Worm (Caenorhabditis elegans): ENCODE measurements around the gene cTel54X.2.

Gene cTel54X.2

ce11 chrIII:23862-24261 lies 20.8 kb downstream of the cTel54X.2 start, which contains the start of gene H10E21.5:
H10E21.5 (minus strand) TSS chrIII:23962.
- TF ChIP-seq unc-39 (tag; optimal IDR thresholded peaks at IDR 0.05) (no peak), ceh-83 (GFP tag; optimal IDR thresholded peaks at IDR 0.05) (no peak), tbx-8 (GFP tag; optimal IDR thresholded peaks at IDR 0.05) (no peak), sem-2 (GFP tag; optimal IDR thresholded peaks at IDR 0.05) (no peak), mab-5 (tag; optimal IDR thresholded peaks at IDR 0.05) (no peak), M03D4.4 (tag; optimal IDR thresholded peaks at IDR 0.05) (no peak), flh-1 (GFP tag; optimal IDR thresholded peaks at IDR 0.05) (no peak), unc-120 (tag; optimal IDR thresholded peaks at IDR 0.05; ENCODE audit: poor library complexity, severe bottlenecking) (no peak), pha-4 (tag; optimal IDR thresholded peaks at IDR 0.05) (no peak), cnd-1 (tag; optimal IDR thresholded peaks at IDR 0.05) (no peak), ztf-11 (tag; optimal IDR thresholded peaks at IDR 0.05) (no peak), unc-62 (GFP tag; optimal IDR thresholded peaks at IDR 0.05) (no peak), mls-2 (tag; optimal IDR thresholded peaks at IDR 0.05) (no peak), lsy-2 (tag; optimal IDR thresholded peaks at IDR 0.05) (no peak), sptf-1 (tag; optimal IDR thresholded peaks at IDR 0.05) (no peak)

ce11 chrIII:25582-25996 lies 22.5 kb downstream of the cTel54X.2 start:
- TF ChIP-seq nhr-28 (tag; optimal IDR thresholded peaks at IDR 0.05) (no peak), ceh-43 (GFP tag; optimal IDR thresholded peaks at IDR 0.05) (no peak), sem-2 (GFP tag; optimal IDR thresholded peaks at IDR 0.05) (no peak), lin-32 (GFP tag; optimal IDR thresholded peaks at IDR 0.05) (peak; percentile 18), cnd-1 (tag; optimal IDR thresholded peaks at IDR 0.05) (no peak), pha-4 (tag; optimal IDR thresholded peaks at IDR 0.05) (no peak), ztf-11 (tag; optimal IDR thresholded peaks at IDR 0.05) (peak; percentile 45), unc-62 (GFP tag; optimal IDR thresholded peaks at IDR 0.05) (no peak), ham-2 (GFP tag; optimal IDR thresholded peaks at IDR 0.05) (peak; percentile 3), lin-13 (tag; optimal IDR thresholded peaks at IDR 0.05) (no peak), ces-1 (GFP tag; optimal IDR thresholded peaks at IDR 0.05) (peak; percentile 79), sptf-1 (tag; optimal IDR thresholded peaks at IDR 0.05) (no peak), mls-2 (tag; optimal IDR thresholded peaks at IDR 0.05) (peak; percentile 49), unc-120 (tag; optimal IDR thresholded peaks at IDR 0.05; ENCODE audit: poor library complexity, severe bottlenecking) (peak; percentile 33)

DNA sequence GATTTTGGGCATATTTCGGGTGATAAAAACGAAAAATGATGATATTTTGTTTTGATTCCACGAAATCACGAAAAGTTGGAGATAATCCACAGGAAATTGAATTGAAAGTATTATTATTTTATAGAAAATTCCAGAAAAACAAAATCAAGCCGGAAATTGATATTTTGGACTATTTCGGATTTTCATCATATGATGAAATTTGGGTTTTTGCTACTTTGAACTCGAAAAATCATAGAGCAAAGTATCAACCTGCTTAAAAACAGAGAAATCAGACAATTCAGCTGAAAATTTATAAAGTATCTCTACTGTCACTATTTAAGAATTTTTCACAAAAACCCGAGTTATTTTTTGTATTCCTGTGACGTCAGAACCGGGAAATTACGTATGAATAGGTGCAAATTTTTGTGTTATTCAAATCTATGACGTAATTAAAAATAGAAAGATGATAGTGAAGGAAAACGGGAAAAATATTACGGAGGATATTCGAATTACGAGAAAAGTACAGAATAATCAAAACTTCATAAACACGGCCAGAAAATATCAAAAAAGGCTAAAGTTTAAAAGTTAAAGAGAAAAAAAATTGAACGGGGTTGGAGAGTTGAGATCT lies 24.4 kb downstream of the cTel54X.2 start:
- no peak for TF ChIP-seq mep-1 (tag; optimal IDR thresholded peaks at IDR 0.05)
- TF ChIP-seq ham-2 (GFP tag; optimal IDR thresholded peaks at IDR 0.05) = no peak
- TF ChIP-seq zip-8 (tag; optimal IDR thresholded peaks at IDR 0.05) = peak; percentile 99

DNA sequence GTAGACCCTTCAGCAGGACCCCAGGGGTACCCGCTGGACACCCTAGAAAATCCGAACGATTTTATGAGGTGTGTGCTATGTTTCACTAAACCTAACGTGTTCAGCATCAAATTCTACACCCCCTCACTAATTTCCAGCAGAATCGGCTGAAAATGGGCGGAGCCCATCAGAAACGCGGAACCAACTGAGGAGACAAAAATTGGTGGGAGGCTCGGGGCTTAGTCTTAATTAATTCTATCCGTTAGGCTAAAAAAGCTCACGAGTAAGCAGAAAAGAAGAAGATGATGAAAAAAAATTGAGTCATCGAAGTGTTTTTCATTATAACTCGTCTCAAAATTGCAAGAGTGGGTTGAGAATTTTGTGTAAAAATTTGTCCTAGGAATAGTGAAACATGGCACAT lies 25.8 kb downstream of the cTel54X.2 start:
- TF ChIP-seq lin-32 (GFP tag; optimal IDR thresholded peaks at IDR 0.05) (no peak), unc-62 (GFP tag; optimal IDR thresholded peaks at IDR 0.05) (no peak), nhr-28 (tag; optimal IDR thresholded peaks at IDR 0.05) (no peak), ceh-43 (GFP tag; optimal IDR thresholded peaks at IDR 0.05) (no peak), nhr-76 (tag; optimal IDR thresholded peaks at IDR 0.05) (no peak), ces-1 (GFP tag; optimal IDR thresholded peaks at IDR 0.05) (no peak), blmp-1 (tag; optimal IDR thresholded peaks at IDR 0.05) (no peak), sptf-1 (tag; optimal IDR thresholded peaks at IDR 0.05) (no peak)

- TF ChIP-seq ham-2 (GFP tag; optimal IDR thresholded peaks at IDR 0.05) = no peak
- no peak for TF ChIP-seq drap-1 (GFP tag; optimal IDR thresholded peaks at IDR 0.05)
- TF ChIP-seq lin-13 (tag; optimal IDR thresholded peaks at IDR 0.05) = no peak
- no peak for TF ChIP-seq unc-62 (GFP tag; optimal IDR thresholded peaks at IDR 0.05)
- no peak for TF ChIP-seq flh-1 (GFP tag; optimal IDR thresholded peaks at IDR 0.05)
- no peak for TF ChIP-seq snpc-4 (tag; optimal IDR thresholded peaks at IDR 0.05)
- no peak for TF ChIP-seq elt-1 (tag; optimal IDR thresholded peaks at IDR 0.05; ENCODE audit: borderline replicate concordance, insufficient read depth)
- no peak for TF ChIP-seq mls-2 (tag; optimal IDR thresholded peaks at IDR 0.05)
- no peak for TF ChIP-seq pha-4 (tag; optimal IDR thresholded peaks at IDR 0.05)
- TF ChIP-seq ceh-83 (GFP tag; optimal IDR thresholded peaks at IDR 0.05) = no peak
- no peak for TF ChIP-seq lin-32 (GFP tag; optimal IDR thresholded peaks at IDR 0.05)
- TF ChIP-seq ztf-11 (tag; optimal IDR thresholded peaks at IDR 0.05) = no peak
- no peak for TF ChIP-seq nhr-237 (tag; optimal IDR thresholded peaks at IDR 0.05)
- TF ChIP-seq zip-8 (tag; optimal IDR thresholded peaks at IDR 0.05) = no peak
- no peak for TF ChIP-seq ceh-39 (tag; optimal IDR thresholded peaks at IDR 0.05)
Observed at ce11 chrIII:29626-30025, 26.5 kb downstream of the cTel54X.2 start.
